Fruit fly (Drosophila melanogaster) whole organism, wandering third instar larva: ENCODE data around the gene kek5.

Source experiments
- Abd-B ChIP-seq: fragments of >200 bp; optimal IDR thresholded peaks from 2 replicates; lab custom pipeline; 2017; ENCODE audit warnings: missing biosample characterization, missing genetic modification characterization
- CG32264 ChIP-seq: fragments of 200-800 bp; sonication (Bioruptor generic); optimal IDR thresholded peaks from 2 replicates; lab custom pipeline; 2016; ENCODE audit warnings: missing biosample characterization, missing genetic modification characterization
- Dif ChIP-seq: fragments of 200-275, 200-300 bp; sonication (Bioruptor generic); optimal IDR thresholded peaks from 2 replicates; lab custom pipeline; 2018; ENCODE audit warnings: missing biosample characterization, missing genetic modification characterization; ENCODE audit not compliant: partially characterized antibody
- HLH106 ChIP-seq: fragments of 200-800 bp; optimal IDR thresholded peaks from 3 replicates; lab custom pipeline; 2019; ENCODE audit warnings: missing biosample characterization, mild to moderate bottlenecking, missing genetic modification characterization, moderate library complexity
- Hr78 ChIP-seq: fragments of >200 bp; optimal IDR thresholded peaks from 2 replicates; lab custom pipeline; 2017; ENCODE audit warnings: missing biosample characterization, missing genetic modification characterization
- Hr83 ChIP-seq: fragments of 200-300 bp; sonication (Bioruptor generic); optimal IDR thresholded peaks from 2 replicates; lab custom pipeline; 2016; ENCODE audit warnings: missing biosample characterization, mild to moderate bottlenecking, missing genetic modification characterization, moderate library complexity; ENCODE audit not compliant: poor library complexity, severe bottlenecking
- Jra ChIP-seq: sonication (Bioruptor generic); optimal IDR thresholded peaks from 2 replicates; lab custom pipeline; 2016; ENCODE audit warnings: missing biosample characterization, missing genetic modification characterization
- Mio ChIP-seq: sonication (Bioruptor generic); optimal IDR thresholded peaks from 2 replicates; lab custom pipeline; 2016; ENCODE audit warnings: missing biosample characterization, missing genetic modification characterization
- Myc ChIP-seq: fragments of >200 bp; optimal IDR thresholded peaks from 2 replicates; lab custom pipeline; 2017
- Rel ChIP-seq, 2 experiments: fragments of 200-800 bp; sonication (Bioruptor generic) in 1 of 2; optimal IDR thresholded peaks; 2 replicates in 1 of 2; 3 replicates in 1 of 2; lab custom pipeline; 2016 to 2019; ENCODE audit warnings: mild to moderate bottlenecking in 2 of 2, missing biosample characterization in 2 of 2, missing genetic modification characterization in 2 of 2, moderate library complexity in 1 of 2
- foxo ChIP-seq, 2 experiments: fragments of 200-800 bp; sonication (Bioruptor generic); optimal IDR thresholded peaks; 2 replicates in 1 of 2; 3 replicates in 1 of 2; lab custom pipeline; 2016 to 2017; ENCODE audit warnings: missing biosample characterization in 2 of 2, missing genetic modification characterization in 2 of 2
- fru ChIP-seq: fragments of 200-800 bp; sonication (Bioruptor generic); optimal IDR thresholded peaks from 3 replicates; lab custom pipeline; 2016; ENCODE audit warnings: missing biosample characterization, mild to moderate bottlenecking, missing genetic modification characterization
- h ChIP-seq: fragments of 200-800 bp; sonication (Bioruptor generic); optimal IDR thresholded peaks from 3 replicates; lab custom pipeline; 2016; ENCODE audit warnings: missing biosample characterization, mild to moderate bottlenecking, missing genetic modification characterization
- tai ChIP-seq: sonication (Bioruptor generic); optimal IDR thresholded peaks from 2 replicates; lab custom pipeline; 2016; ENCODE audit warnings: missing biosample characterization, missing genetic modification characterization

- no peak for TF ChIP-seq Hr78 (GFP tag; lab: Kevin White, UChicago)
- TF ChIP-seq Hr83, result no peak
- TF ChIP-seq tai, result no peak
- TF ChIP-seq Myc (lab: Kevin White, UChicago), result no peak
- no peak for TF ChIP-seq Dif
- peak; percentile 41 for TF ChIP-seq HLH106 (tag; lab: Kevin White, UChicago)
- no peak for TF ChIP-seq h (GFP tag; lab: Kevin White, UChicago)
- TF ChIP-seq fru (GFP tag; lab: Kevin White, UChicago), result no peak
- no peak for TF ChIP-seq CG32264 (GFP tag; lab: Kevin White, UChicago)
- no peak for TF ChIP-seq Mio (GFP tag; lab: Kevin White, UChicago)
- peak in 1 of 2 experiments; percentile 22 for TF ChIP-seq foxo (GFP tag; optimal IDR thresholded peaks at IDR 0.05; lab: Kevin White, UChicago)
- TF ChIP-seq Rel (GFP tag; optimal IDR thresholded peaks at IDR 0.05; lab: Kevin White, UChicago), result no peak
- TF ChIP-seq Rel (tag; optimal IDR thresholded peaks at IDR 0.05; lab: Kevin White, UChicago), result no peak
- TF ChIP-seq Jra (GFP tag; lab: Kevin White, UChicago), result no peak
- TF ChIP-seq Abd-B (GFP tag; lab: Kevin White, UChicago), result no peak
Observed at dm6 chrX:19317058-19317767, 35.8 kb upstream of the kek5 start.
